ENCODE assay signal across 2 worm cellular contexts in genomic region chrIII:3701411-3702310, ce11.
TF ChIP-seq lines count a peak whose summit lies in the region.

pdi-1 (minus strand) TSS chrIII:3701461.
C14B1.2 (plus strand) TSS chrIII:3702260.

TF ChIP-seq in whole organism, L2 larva, 48 proteins besides CTCF, POLR2A, EP300 and RAD21 (continued from another document):
- TF ChIP-seq F13H6.1 (tag; optimal IDR thresholded peaks at IDR 0.05; lab: Kevin White, UChicago) (peak; percentile 25), elt-1 (tag; optimal IDR thresholded peaks at IDR 0.05; lab: Kevin White, UChicago) (no peak), nhr-12 (tag; optimal IDR thresholded peaks at IDR 0.05; lab: Kevin White, UChicago) (no peak), fos-1 (tag; optimal IDR thresholded peaks at IDR 0.05; lab: Kevin White, UChicago) (peak; percentile 87), nhr-129 (tag; optimal IDR thresholded peaks at IDR 0.05; lab: Kevin White, UChicago) (peak; percentile 57), blmp-1 (tag; optimal IDR thresholded peaks at IDR 0.05; lab: Kevin White, UChicago; ENCODE audit: insufficient read depth) (peak; percentile 17), mdl-1 (tag; optimal IDR thresholded peaks at IDR 0.05; lab: Kevin White, UChicago) (peak; percentile 28 to 62), zag-1 (tag; optimal IDR thresholded peaks at IDR 0.05; lab: Kevin White, UChicago) (no peak), nhr-6 (tag; optimal IDR thresholded peaks at IDR 0.05; lab: Kevin White, UChicago) (no peak), alr-1 (tag; optimal IDR thresholded peaks at IDR 0.05; lab: Kevin White, UChicago) (no peak), nhr-11 (tag; optimal IDR thresholded peaks at IDR 0.05; lab: Kevin White, UChicago) (no peak), sma-3 (GFP tag; optimal IDR thresholded peaks at IDR 0.05; lab: Kevin White, UChicago) (peak; percentile 30), lin-13 (GFP tag; optimal IDR thresholded peaks at IDR 0.05; lab: Kevin White, UChicago) (no peak), peb-1 (tag; optimal IDR thresholded peaks at IDR 0.05; lab: Kevin White, UChicago) (no peak), lsy-2 (tag; optimal IDR thresholded peaks at IDR 0.05; lab: Kevin White, UChicago) (peak in 1 of 2 experiments; percentile 33), nhr-10 (tag; optimal IDR thresholded peaks at IDR 0.05; lab: Kevin White, UChicago) (no peak), lin-39 (tag; optimal IDR thresholded peaks at IDR 0.05; lab: Kevin White, UChicago) (no peak), nhr-23 (tag; optimal IDR thresholded peaks at IDR 0.05; lab: Kevin White, UChicago) (no peak), gmeb-1 (tag; optimal IDR thresholded peaks at IDR 0.05; lab: Kevin White, UChicago) (no peak), ZK546.5 (tag; optimal IDR thresholded peaks at IDR 0.05; lab: Kevin White, UChicago) (no peak), unc-55 (GFP tag; optimal IDR thresholded peaks at IDR 0.05; lab: Kevin White, UChicago) (peak; percentile 21), C34F6.9 (tag; optimal IDR thresholded peaks at IDR 0.05; lab: Kevin White, UChicago) (peak; percentile 64), mab-5 (tag; optimal IDR thresholded peaks at IDR 0.05; lab: Kevin White, UChicago) (no peak), ztf-1 (GFP tag; conservative IDR thresholded peaks at IDR 0.05; lab: Robert Waterston, UW) (no peak)

TF ChIP-seq in whole organism, L4 larva, 104 proteins besides CTCF, POLR2A, EP300 and RAD21 (continued from another document):
- TF ChIP-seq nhr-11 (tag; optimal IDR thresholded peaks at IDR 0.05; lab: Kevin White, UChicago) (no peak), lin-29 (GFP tag; IDR thresholded peaks at IDR 0.05; lab: Robert Waterston, UW) (no peak), ceh-44 (GFP tag; IDR thresholded peaks at IDR 0.05; lab: Robert Waterston, UW) (no peak), ZK337.2 (GFP tag; IDR thresholded peaks at IDR 0.05; lab: Robert Waterston, UW) (no peak), lin-39 (tag; optimal IDR thresholded peaks at IDR 0.05; lab: Kevin White, UChicago) (no peak), zip-11 (GFP tag; IDR thresholded peaks at IDR 0.05; lab: Robert Waterston, UW) (no peak), fos-1 (tag; optimal IDR thresholded peaks at IDR 0.05; lab: Kevin White, UChicago) (no peak), pqm-1 (tag; optimal IDR thresholded peaks at IDR 0.05; lab: Kevin White, UChicago) (peak; percentile 40), tag-97 (GFP tag; IDR thresholded peaks at IDR 0.05; lab: Robert Waterston, UW) (no peak), nhr-237 (tag; optimal IDR thresholded peaks at IDR 0.05; lab: Kevin White, UChicago) (no peak), spr-3 (GFP tag; optimal IDR thresholded peaks at IDR 0.05; lab: Kevin White, UChicago) (no peak), ceh-32 (tag; optimal IDR thresholded peaks at IDR 0.05; lab: Kevin White, UChicago; ENCODE audit: poor library complexity) (no peak), lin-38 (GFP tag; IDR thresholded peaks at IDR 0.05; lab: Robert Waterston, UW) (peak; percentile 64), ztf-7 (tag; optimal IDR thresholded peaks at IDR 0.05; lab: Kevin White, UChicago) (no peak), nhr-28 (tag; optimal IDR thresholded peaks at IDR 0.05; lab: Kevin White, UChicago) (peak; percentile 55), arid-1 (GFP tag; conservative IDR thresholded peaks at IDR 0.05; lab: Robert Waterston, UW) (peak; percentile 51; the same call in 1 of the 2 replicates), unc-62 (GFP tag; optimal IDR thresholded peaks at IDR 0.05 in 1 of 2; lab: Kevin White, UChicago) (no peak), unc-62 (tag; optimal IDR thresholded peaks at IDR 0.05; lab: Kevin White, UChicago) (no peak), nhr-102 (tag; optimal IDR thresholded peaks at IDR 0.05; lab: Kevin White, UChicago) (peak; percentile 10), Y48G9A.11 (GFP tag; IDR thresholded peaks at IDR 0.05; lab: Robert Waterston, UW) (no peak), daf-12 (tag; optimal IDR thresholded peaks at IDR 0.05; lab: Kevin White, UChicago) (no peak), ceh-62 (tag; optimal IDR thresholded peaks at IDR 0.05; lab: Kevin White, UChicago) (no peak), Y105C5A.15 (GFP tag; IDR thresholded peaks at IDR 0.05; lab: Robert Waterston, UW) (no peak), madf-5 (GFP tag; IDR thresholded peaks at IDR 0.05; lab: Robert Waterston, UW) (no peak), hlh-11 (tag; optimal IDR thresholded peaks at IDR 0.05; lab: Kevin White, UChicago) (peak; percentile 82), dmd-8 (GFP tag; IDR thresholded peaks at IDR 0.05; lab: Robert Waterston, UW) (no peak), Y5F2A.4 (GFP tag; optimal IDR thresholded peaks at IDR 0.05; lab: Kevin White, UChicago) (no peak), zfp-3 (GFP tag; conservative IDR thresholded peaks at IDR 0.05; lab: Robert Waterston, UW) (peak; percentile 63; the same call in 1 of the 2 replicates), T20F7.1 (GFP tag; optimal IDR thresholded peaks at IDR 0.05; lab: Kevin White, UChicago) (peak; percentile 66), nhr-6 (tag; optimal IDR thresholded peaks at IDR 0.05; lab: Kevin White, UChicago) (peak; percentile 77), nhr-41 (GFP tag; IDR thresholded peaks at IDR 0.05; lab: Robert Waterston, UW) (peak; percentile 64; the same call in 1 of the 2 replicates), unc-130 (GFP tag; optimal IDR thresholded peaks at IDR 0.05; lab: Kevin White, UChicago) (no peak), ceh-82 (tag; optimal IDR thresholded peaks at IDR 0.05; lab: Kevin White, UChicago) (no peak), lin-1 (GFP tag; IDR thresholded peaks at IDR 0.05; lab: Robert Waterston, UW) (no peak), dmd-9 (GFP tag; IDR thresholded peaks at IDR 0.05; lab: Robert Waterston, UW) (no peak), mes-2 (tag; optimal IDR thresholded peaks at IDR 0.05; lab: Kevin White, UChicago; ENCODE audit: poor library complexity, severe bottlenecking) (peak; percentile 35), nhr-25 (tag; optimal IDR thresholded peaks at IDR 0.05; lab: Kevin White, UChicago; ENCODE audit: borderline replicate concordance, insufficient read depth) (peak; percentile 83), mxl-2 (GFP tag; conservative IDR thresholded peaks at IDR 0.05; lab: Robert Waterston, UW) (no peak), zip-2 (tag; optimal IDR thresholded peaks at IDR 0.05; lab: Kevin White, UChicago) (no peak), rbr-2 (tag; optimal IDR thresholded peaks at IDR 0.05; lab: Kevin White, UChicago) (peak; percentile 34), madf-9 (GFP tag; conservative IDR thresholded peaks at IDR 0.05; lab: Robert Waterston, UW) (no peak; the same call in 1 of the 2 replicates), ztf-11 (tag; optimal IDR thresholded peaks at IDR 0.05; lab: Kevin White, UChicago) (no peak), aha-1 (tag; lab: Kevin White, UChicago) (no peak), dmd-6 (GFP tag; IDR thresholded peaks at IDR 0.05; lab: Robert Waterston, UW) (peak; percentile 74), vab-7 (GFP tag; IDR thresholded peaks at IDR 0.05; lab: Robert Waterston, UW) (no peak), D1046.2 (GFP tag; IDR thresholded peaks at IDR 0.05; lab: Robert Waterston, UW) (no peak), lir-3 (tag; optimal IDR thresholded peaks at IDR 0.05; lab: Kevin White, UChicago) (no peak), ama-1 (optimal IDR thresholded peaks at IDR 0.05; lab: Kevin White, UChicago) (no peak), lin-13 (GFP tag; optimal IDR thresholded peaks at IDR 0.05; lab: Kevin White, UChicago) (peak; percentile 59), F49E8.2 (tag; optimal IDR thresholded peaks at IDR 0.05; lab: Kevin White, UChicago; ENCODE audit: borderline replicate concordance) (no peak), aly-2 (tag; optimal IDR thresholded peaks at IDR 0.05; lab: Kevin White, UChicago) (no peak), nhr-48 (tag; optimal IDR thresholded peaks at IDR 0.05; lab: Kevin White, UChicago) (peak; percentile 54), nhr-10 (tag; optimal IDR thresholded peaks at IDR 0.05; lab: Kevin White, UChicago) (no peak), attf-4 (tag; optimal IDR thresholded peaks at IDR 0.05; lab: Kevin White, UChicago) (no peak), egl-43 (GFP tag; IDR thresholded peaks at IDR 0.05; lab: Robert Waterston, UW) (peak; percentile 59; the same call in 1 of the 2 replicates), mdt-29 (GFP tag; IDR thresholded peaks at IDR 0.05; lab: Robert Waterston, UW) (no peak), nhr-77 (tag; optimal IDR thresholded peaks at IDR 0.05; lab: Kevin White, UChicago) (peak; percentile 35), F26F4.8 (GFP tag; conservative IDR thresholded peaks at IDR 0.05; lab: Robert Waterston, UW) (no peak), F10B5.3 (tag; optimal IDR thresholded peaks at IDR 0.05; lab: Kevin White, UChicago) (no peak), R02D3.7 (tag; optimal IDR thresholded peaks at IDR 0.05; lab: Kevin White, UChicago) (no peak), set-16 (GFP tag; IDR thresholded peaks at IDR 0.05; lab: Robert Waterston, UW) (peak; percentile 4; the same call in 1 of the 2 replicates), zag-1 (tag; optimal IDR thresholded peaks at IDR 0.05; lab: Kevin White, UChicago) (no peak), hif-1 (tag; optimal IDR thresholded peaks at IDR 0.05; lab: Kevin White, UChicago) (peak in 1 of 2 experiments; percentile 41), gei-8 (GFP tag; optimal IDR thresholded peaks at IDR 0.05; lab: Kevin White, UChicago) (no peak), ces-1 (GFP tag; optimal IDR thresholded peaks at IDR 0.05; lab: Kevin White, UChicago) (no peak), snpc-1.2 (GFP tag; IDR thresholded peaks at IDR 0.05; lab: Robert Waterston, UW) (no peak), tra-1 (GFP tag; IDR thresholded peaks at IDR 0.05; lab: Robert Waterston, UW) (0 out of 2 replicates have a peak, but pooled peaks have one; percentile 51), skn-1 (tag; optimal IDR thresholded peaks at IDR 0.05; lab: Kevin White, UChicago) (no peak), ctbp-1 (GFP tag; IDR thresholded peaks at IDR 0.05; lab: Robert Waterston, UW) (no peak), ZK546.5 (tag; optimal IDR thresholded peaks at IDR 0.05; lab: Kevin White, UChicago) (no peak), pha-4 (GFP tag; IDR thresholded peaks at IDR 0.05; lab: Robert Waterston, UW) (peak; percentile 54; the same call in 1 of the 2 replicates), pha-4 (tag; optimal IDR thresholded peaks at IDR 0.05; lab: Kevin White, UChicago) (no peak), saeg-2 (GFP tag; IDR thresholded peaks at IDR 0.05; lab: Robert Waterston, UW) (no peak), ceh-28 (tag; optimal IDR thresholded peaks at IDR 0.05; lab: Kevin White, UChicago) (no peak), mdl-1 (tag; optimal IDR thresholded peaks at IDR 0.05; lab: Kevin White, UChicago) (peak; percentile 75 to 89), dpl-1 (GFP tag; optimal IDR thresholded peaks at IDR 0.05; lab: Kevin White, UChicago) (peak; percentile 56), ceh-20 (GFP tag; IDR thresholded peaks at IDR 0.05; lab: Robert Waterston, UW) (0 out of 2 replicates have a peak, but pooled peaks have one; percentile 22), egl-27 (tag; optimal IDR thresholded peaks at IDR 0.05; lab: Kevin White, UChicago) (no peak), daf-8 (GFP tag; IDR thresholded peaks at IDR 0.05; lab: Robert Waterston, UW) (no peak), zfp-2 (tag; optimal IDR thresholded peaks at IDR 0.05; lab: Kevin White, UChicago) (no peak), duxl-1 (tag; optimal IDR thresholded peaks at IDR 0.05; lab: Kevin White, UChicago; ENCODE audit: poor library complexity) (no peak), spr-1 (tag; optimal IDR thresholded peaks at IDR 0.05; lab: Kevin White, UChicago) (peak; percentile 28), daf-16 (GFP tag; optimal IDR thresholded peaks at IDR 0.05; lab: Kevin White, UChicago) (no peak), daf-16 (tag; optimal IDR thresholded peaks at IDR 0.05; lab: Kevin White, UChicago) (peak; percentile 2)
